Worm (Caenorhabditis elegans): ENCODE data around the gene C30H6.9.

Gene C30H6.9

DNA sequence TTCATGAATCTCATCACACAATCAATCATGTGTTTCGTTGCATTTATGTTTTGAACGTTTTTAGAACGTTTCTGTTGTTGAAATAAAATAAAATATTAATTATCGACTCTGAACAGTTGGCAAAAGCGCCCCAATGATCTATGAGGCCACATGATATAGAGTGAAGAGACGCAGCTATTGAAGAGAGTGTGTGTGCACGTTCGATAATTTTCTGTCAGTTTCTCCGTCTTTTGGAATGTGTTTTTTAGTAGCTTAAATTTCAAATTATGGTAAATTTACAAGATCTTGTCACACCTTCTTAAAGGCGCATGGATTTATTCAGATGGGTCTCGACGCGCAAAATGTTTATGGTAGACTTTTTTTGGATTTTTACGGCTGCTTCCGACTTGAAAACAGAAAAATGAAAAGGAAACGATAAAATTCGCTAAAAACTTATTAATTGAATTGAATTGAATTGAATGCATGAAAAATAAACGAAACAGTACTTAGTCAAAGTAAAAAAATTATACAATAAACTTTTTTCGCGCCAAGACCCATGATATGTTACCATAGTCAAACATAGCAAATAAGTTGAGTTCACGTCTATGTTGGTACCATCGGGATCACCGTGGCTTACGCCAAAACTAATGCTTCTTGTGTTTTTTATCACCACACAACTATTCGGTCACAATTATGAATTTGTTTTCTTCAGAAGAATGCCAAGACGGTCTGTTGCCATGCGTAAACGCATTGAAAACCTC lies 46.3 kb downstream of the C30H6.9 start, which contains the start of gene C49C3.15:
TSS of gene C49C3.15 (plus strand) at position 690 of the 740 bp plus-strand sequence.
- no peak for TF ChIP-seq dao-5 (tag; optimal IDR thresholded peaks at IDR 0.05)
- TF ChIP-seq W03F9.2 (tag; optimal IDR thresholded peaks at IDR 0.05) = no peak
- no peak for TF ChIP-seq him-1 (tag; optimal IDR thresholded peaks at IDR 0.05)

ce11 chrIV:17332261-17332660 lies 47.7 kb downstream of the C30H6.9 start, which contains the start of gene C49C3.7:
Gene C49C3.7, plus strand, starts transcription at chrIV:17332561.
- TF ChIP-seq W03F9.2 (tag; optimal IDR thresholded peaks at IDR 0.05) (no peak), dao-5 (tag; optimal IDR thresholded peaks at IDR 0.05) (no peak), him-1 (tag; optimal IDR thresholded peaks at IDR 0.05) (no peak)

- TF ChIP-seq W03F9.2 (tag; optimal IDR thresholded peaks at IDR 0.05) (no peak), dao-5 (tag; optimal IDR thresholded peaks at IDR 0.05) (no peak), him-1 (tag; optimal IDR thresholded peaks at IDR 0.05) (no peak)
Measured at ce11 chrIV:17331100-17331577, 48.8 kb downstream of the C30H6.9 start, which contains the start of gene C49C3.6. Gene C49C3.6, plus strand, starts transcription at chrIV:17331527.
